Worm (Caenorhabditis elegans): ENCODE measurements around the gene lgc-14.

DNA sequence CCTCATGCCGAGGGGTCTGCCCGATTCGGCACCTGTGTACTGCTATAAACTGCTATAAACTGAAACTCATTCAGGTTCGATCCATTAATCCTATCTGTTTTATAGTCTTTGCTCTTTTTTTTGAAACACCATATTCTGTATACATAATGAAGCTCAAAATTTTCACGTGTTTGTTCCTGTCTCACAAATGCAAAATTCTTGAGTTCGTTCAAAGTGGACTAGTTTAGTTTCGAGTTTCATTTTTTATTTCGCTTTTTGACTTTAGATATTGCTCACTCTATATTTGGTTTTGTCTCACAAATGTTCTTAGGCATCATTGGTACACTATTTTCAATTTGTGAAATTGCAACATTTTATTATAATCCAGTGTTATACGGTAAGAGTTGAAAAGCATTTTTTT, 10.0 kb downstream of the lgc-14 start, which contains the start of gene lgc-17:
- no peak for TF ChIP-seq ces-1 (GFP tag; optimal IDR thresholded peaks at IDR 0.05)
- no peak for TF ChIP-seq unc-62 (GFP tag; optimal IDR thresholded peaks at IDR 0.05)
- no peak for TF ChIP-seq M03D4.4 (tag; optimal IDR thresholded peaks at IDR 0.05)
- TF ChIP-seq ztf-11 (tag; optimal IDR thresholded peaks at IDR 0.05), result no peak
- no peak for TF ChIP-seq nhr-76 (tag; optimal IDR thresholded peaks at IDR 0.05)
- no peak for TF ChIP-seq snpc-4 (tag; optimal IDR thresholded peaks at IDR 0.05)
- no peak for TF ChIP-seq lsy-2 (tag; optimal IDR thresholded peaks at IDR 0.05)
- TF ChIP-seq nhr-237 (tag; optimal IDR thresholded peaks at IDR 0.05), result no peak
- no peak for TF ChIP-seq nhr-12 (tag; optimal IDR thresholded peaks at IDR 0.05)
- no peak for TF ChIP-seq nhr-28 (tag; optimal IDR thresholded peaks at IDR 0.05)

Data from whole organism, mixed stage, embryonic.